Fruit fly (Drosophila melanogaster) whole organism, pupa: ENCODE results near the gene zld.

Experiments used
- CG13204 ChIP-seq: fragments of 200-800 bp; sonication (Bioruptor generic); optimal IDR thresholded peaks from 2 replicates; lab custom pipeline; 2018; ENCODE audit warnings: missing biosample characterization, mild to moderate bottlenecking, missing genetic modification characterization, moderate library complexity
- CG34367 ChIP-seq: fragments of 200-800 bp; sonication (Bioruptor generic); optimal IDR thresholded peaks from 2 replicates; lab custom pipeline; 2018; ENCODE audit warnings: missing biosample characterization, mild to moderate bottlenecking, missing genetic modification characterization
- EcR ChIP-seq: fragments of 200-800 bp; sonication (Bioruptor generic); optimal IDR thresholded peaks from 3 replicates; lab custom pipeline; 2019; ENCODE audit warnings: missing biosample characterization, missing genetic modification characterization, mild to moderate bottlenecking, moderate library complexity, missing genetic modification reagents
- Pif1A ChIP-seq: fragments of 200-800 bp; sonication (Bioruptor generic); optimal IDR thresholded peaks from 3 replicates; lab custom pipeline; 2016; ENCODE audit warnings: missing biosample characterization, missing genetic modification characterization

- TF ChIP-seq EcR (GFP tag; lab: Kevin White, UChicago) (no peak), CG13204 (GFP tag; lab: Kevin White, UChicago) (no peak), Pif1A (GFP tag; lab: Kevin White, UChicago) (no peak), CG34367 (tag; lab: Kevin White, UChicago) (no peak)
Measured at dm6 chrX:19754705-19755403, 28.5 kb downstream of the zld start.
